Fruit fly (Drosophila melanogaster): ENCODE measurements around the gene fz.

DNA sequence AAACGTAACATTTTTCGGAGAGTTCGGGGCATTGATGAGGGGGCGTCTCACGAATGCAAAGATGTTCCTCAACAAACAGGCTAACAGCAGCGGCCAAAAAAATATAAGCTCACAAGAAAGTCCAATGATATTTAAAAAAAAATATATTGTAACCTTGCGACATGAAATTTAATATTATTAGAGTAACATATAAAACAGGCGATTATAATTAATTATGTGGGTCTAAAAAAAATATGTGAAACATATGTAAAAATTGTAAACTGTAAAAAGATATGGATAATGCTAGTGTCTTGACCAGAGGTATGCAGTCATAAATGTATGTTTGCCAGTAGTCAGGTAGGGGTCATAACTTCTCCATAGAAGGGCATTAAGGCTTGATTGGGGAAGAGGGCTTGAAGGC lies 79.0 kb downstream of the fz start:
- TF ChIP-seq Sin3A (optimal IDR thresholded peaks at IDR 0.05), result no peak
- TF ChIP-seq Myc (optimal IDR thresholded peaks at IDR 0.05), result no peak
- TF ChIP-seq insv (optimal IDR thresholded peaks at IDR 0.05), result no peak
- TF ChIP-seq psq (optimal IDR thresholded peaks at IDR 0.05), result no peak
- no peak for TF ChIP-seq ttk (optimal IDR thresholded peaks at IDR 0.05)

Measured in Kc167 (cell line).